Worm (Caenorhabditis elegans) whole organism, young adult: Measurements from ENCODE around the gene H03G16.5.

Experiments used
- B0019.2 ChIP-seq: fragments of 200-800 bp; sonication (Bioruptor generic); conservative IDR thresholded peaks from 2 replicates; pipeline ENCODE4 v1.3.6; 2022; ENCODE audit warnings: missing genetic modification reagents, missing genetic modification characterization, missing compliant biosample characterization
- B0035.1 ChIP-seq: sonication (generic microtip); optimal IDR thresholded peaks from 2 replicates; lab custom pipeline; 2016; ENCODE audit warnings: missing genetic modification characterization, mild to moderate bottlenecking, missing compliant biosample characterization, missing genotype, missing genetic modification reagents
- F10E7.11 ChIP-seq: sonication (generic microtip); optimal IDR thresholded peaks from 2 replicates; lab custom pipeline; 2017; ENCODE audit warnings: mild to moderate bottlenecking, missing genetic modification characterization, moderate library complexity, missing compliant biosample characterization
- F22D6.2 ChIP-seq: sonication (generic microtip); optimal IDR thresholded peaks from 2 replicates; lab custom pipeline; 2016; ENCODE audit warnings: mild to moderate bottlenecking, missing genetic modification characterization, missing compliant biosample characterization
- F52B5.7 ChIP-seq: sonication (generic microtip); optimal IDR thresholded peaks from 2 replicates; lab custom pipeline; 2016; ENCODE audit warnings: mild to moderate bottlenecking, missing genetic modification characterization, missing compliant biosample characterization
- F57C9.4 ChIP-seq: sonication (generic microtip); optimal IDR thresholded peaks from 2 replicates; lab custom pipeline; 2017; ENCODE audit warnings: mild to moderate bottlenecking, missing genetic modification characterization, missing compliant biosample characterization
- T07F8.4 ChIP-seq: sonication (generic microtip); optimal IDR thresholded peaks from 2 replicates; lab custom pipeline; 2016; ENCODE audit warnings: mild to moderate bottlenecking, missing genetic modification characterization, moderate library complexity, missing compliant biosample characterization
- Y95B8A.8 ChIP-seq: fragments of 200-800 bp; sonication (Bioruptor generic); IDR thresholded peaks from 2 replicates; pipeline ENCODE4 v1.3.6; 2022; ENCODE audit warnings: missing genetic modification reagents, missing genetic modification characterization, missing compliant biosample characterization
- ZK185.1 ChIP-seq: sonication (generic microtip); optimal IDR thresholded peaks from 2 replicates; lab custom pipeline; 2016; ENCODE audit warnings: mild to moderate bottlenecking, missing genetic modification characterization, missing compliant biosample characterization; ENCODE audit not compliant: poor library complexity, severe bottlenecking
- akir-1 ChIP-seq: fragments of 200-800 bp; sonication (Bioruptor generic); optimal IDR thresholded peaks from 2 replicates; lab custom pipeline; 2018; ENCODE audit warnings: mild to moderate bottlenecking, missing genetic modification characterization, moderate library complexity, missing compliant biosample characterization
- atf-7 ChIP-seq: sonication (generic microtip); optimal IDR thresholded peaks from 2 replicates; lab custom pipeline; 2017; ENCODE audit warnings: mild to moderate bottlenecking, missing genetic modification characterization, missing compliant biosample characterization
- athp-1 ChIP-seq: sonication (generic microtip); optimal IDR thresholded peaks from 2 replicates; lab custom pipeline; 2017; ENCODE audit warnings: mild to moderate bottlenecking, missing genetic modification characterization, missing compliant biosample characterization
- attf-5 ChIP-seq: fragments of 200-800 bp; sonication (Bioruptor generic); optimal IDR thresholded peaks from 2 replicates; lab custom pipeline; 2018; ENCODE audit warnings: mild to moderate bottlenecking, missing genetic modification characterization, missing compliant biosample characterization
- cebp-1 ChIP-seq, 2 experiments: fragments of 200-800 bp in 1 of 2; sonication (Bioruptor generic) in 1 of 2; sonication (generic microtip) in 1 of 2; IDR thresholded peaks in 1 of 2; optimal IDR thresholded peaks in 1 of 2; 2 replicates each; pipeline versions ENCODE4 v1.3.6 to Lab custom; 2017 to 2022; ENCODE audit warnings: missing compliant biosample characterization in 2 of 2, missing genetic modification characterization in 2 of 2, mild to moderate bottlenecking in 1 of 2, missing genetic modification reagents in 1 of 2, moderate library complexity in 1 of 2
- chd-7 ChIP-seq: sonication (generic microtip); optimal IDR thresholded peaks from 2 replicates; lab custom pipeline; 2016; ENCODE audit warnings: mild to moderate bottlenecking, missing genetic modification characterization, moderate library complexity, missing compliant biosample characterization
- ekl-4 ChIP-seq: fragments of 200-800 bp; sonication (Bioruptor generic); IDR thresholded peaks from 2 replicates; pipeline ENCODE4 v1.3.6; 2022; ENCODE audit warnings: missing genetic modification reagents, missing genetic modification characterization, missing compliant biosample characterization
- gei-17 ChIP-seq: fragments of 200-800 bp; sonication (Bioruptor generic); optimal IDR thresholded peaks from 2 replicates; lab custom pipeline; 2018; ENCODE audit warnings: mild to moderate bottlenecking, missing genetic modification characterization, missing compliant biosample characterization
- lag-1 ChIP-seq: fragments of 200-800 bp; sonication (Bioruptor generic); IDR thresholded peaks from 2 replicates; pipeline ENCODE4 v1.3.6; 2022; ENCODE audit warnings: missing genetic modification reagents, missing genetic modification characterization, missing compliant biosample characterization
- lin-40 ChIP-seq: sonication (generic microtip); optimal IDR thresholded peaks from 2 replicates; lab custom pipeline; 2016; ENCODE audit warnings: missing genetic modification characterization, mild to moderate bottlenecking, missing compliant biosample characterization, missing genotype, missing genetic modification reagents
- madf-3 ChIP-seq: fragments of 200-800 bp; sonication (Bioruptor generic); IDR thresholded peaks from 2 replicates; pipeline ENCODE4 v1.3.6; 2022; ENCODE audit warnings: missing genetic modification reagents, missing genetic modification characterization, missing compliant biosample characterization
- mcd-1 ChIP-seq: fragments of 200-800 bp; sonication (Bioruptor generic); IDR thresholded peaks from 2 replicates; pipeline ENCODE4 v1.3.6; 2022; ENCODE audit warnings: missing genetic modification reagents, missing genetic modification characterization, missing compliant biosample characterization
- mel-28 ChIP-seq: sonication (generic microtip); optimal IDR thresholded peaks from 2 replicates; lab custom pipeline; 2016; ENCODE audit warnings: borderline replicate concordance, mild to moderate bottlenecking, missing genetic modification characterization, missing compliant biosample characterization
- nfyb-1 ChIP-seq: fragments of 200-800 bp; sonication (Bioruptor generic); IDR thresholded peaks from 2 replicates; pipeline ENCODE4 v1.3.6; 2022; ENCODE audit warnings: missing genetic modification reagents, missing genetic modification characterization, missing compliant biosample characterization
- nhr-80 ChIP-seq: sonication (generic microtip); optimal IDR thresholded peaks from 2 replicates; lab custom pipeline; 2016; ENCODE audit warnings: missing genetic modification characterization, missing compliant biosample characterization
- nhr-90 ChIP-seq: sonication (generic microtip); optimal IDR thresholded peaks from 2 replicates; lab custom pipeline; 2016; ENCODE audit warnings: missing genotype, mild to moderate bottlenecking, missing genetic modification characterization, missing compliant biosample characterization
- repo-1 ChIP-seq: sonication (generic microtip); optimal IDR thresholded peaks from 2 replicates; lab custom pipeline; 2017; ENCODE audit warnings: mild to moderate bottlenecking, missing genetic modification characterization, missing compliant biosample characterization
- rpc-1 ChIP-seq, 2 experiments: fragments of 150-350 bp in 1 of 2; sonication (generic microtip) in 1 of 2; optimal IDR thresholded peaks; 2 replicates each; lab custom pipeline; 2014 to 2018; ENCODE audit warnings: missing biosample characterization in 1 of 2, missing genetic modification characterization in 1 of 2, missing genetic modification reagents in 1 of 2, missing genotype in 1 of 2
- sdz-38 ChIP-seq: sonication (generic microtip); optimal IDR thresholded peaks from 2 replicates; lab custom pipeline; 2016; ENCODE audit warnings: missing genotype, missing genetic modification characterization, missing compliant biosample characterization
- snpc-4 ChIP-seq, 5 experiments: fragments of 150-350 bp in 1 of 5; sonication (generic microtip) in 4 of 5; optimal IDR thresholded peaks; 2 replicates each; lab custom pipeline; 2014 to 2018; ENCODE audit warnings: missing genetic modification characterization in 5 of 5, missing biosample characterization in 3 of 5, antibody characterized with exemption in 2 of 5, mild to moderate bottlenecking in 2 of 5, missing compliant biosample characterization in 2 of 5, missing genotype in 2 of 5, moderate library complexity in 2 of 5, missing genetic modification reagents in 1 of 5
- unc-130 ChIP-seq: sonication (generic microtip); optimal IDR thresholded peaks from 2 replicates; lab custom pipeline; 2016; ENCODE audit warnings: missing genetic modification reagents, missing genetic modification characterization, missing compliant biosample characterization
- ztf-25 ChIP-seq: fragments of 200-800 bp; sonication (Bioruptor generic); IDR thresholded peaks from 2 replicates; pipeline ENCODE4 v1.3.6; 2022; ENCODE audit warnings: missing genetic modification reagents, missing genetic modification characterization, missing compliant biosample characterization
- ztf-26 ChIP-seq: sonication (generic microtip); optimal IDR thresholded peaks from 2 replicates; lab custom pipeline; 2017; ENCODE audit warnings: missing genetic modification characterization, missing compliant biosample characterization
- ztf-3 ChIP-seq: fragments of 200-800 bp; sonication (Bioruptor generic); optimal IDR thresholded peaks from 2 replicates; lab custom pipeline; 2018; ENCODE audit warnings: mild to moderate bottlenecking, missing genetic modification characterization, missing compliant biosample characterization

The H03G16.5 gene

ce11 chrX:15039029-15039695 is 17.5 kb downstream of the H03G16.5 start:
- TF ChIP-seq atf-7: no peak
- no peak for TF ChIP-seq ztf-3 (GFP tag; lab: Kevin White, UChicago)
- TF ChIP-seq attf-5 (GFP tag; lab: Kevin White, UChicago): no peak
- TF ChIP-seq F10E7.11 (tag; lab: Kevin White, UChicago): no peak
- no peak for TF ChIP-seq B0019.2 (GFP tag; lab: Robert Waterston, UW)
- TF ChIP-seq ekl-4: no peak
- TF ChIP-seq ztf-25: no peak
- no peak for TF ChIP-seq madf-3
- no peak for TF ChIP-seq unc-130 (GFP tag; lab: Kevin White, UChicago)
- TF ChIP-seq F52B5.7 (tag; lab: Kevin White, UChicago): no peak
- no peak for TF ChIP-seq akir-1

- TF ChIP-seq ZK185.1 (tag; lab: Kevin White, UChicago) (peak; percentile 19), nfyb-1 (peak; percentile 28; the same call in 1 of the 2 replicates), athp-1 (peak; percentile 16), mcd-1 (GFP tag; lab: Robert Waterston, UW) (no peak), nhr-90 (tag; lab: Kevin White, UChicago) (no peak), madf-3 (peak; percentile 59; the same call in 1 of the 2 replicates), lin-40 (peak; percentile 51), cebp-1 (GFP tag; IDR thresholded peaks at IDR 0.05; lab: Robert Waterston, UW) (no peak), cebp-1 (tag; optimal IDR thresholded peaks at IDR 0.05; lab: Kevin White, UChicago) (peak; percentile 21), ztf-26 (tag; lab: Kevin White, UChicago) (no peak), repo-1 (tag; lab: Kevin White, UChicago) (peak; percentile 65), F22D6.2 (tag; lab: Kevin White, UChicago) (peak; percentile 17), chd-7 (tag; lab: Kevin White, UChicago) (peak; percentile 41), nhr-80 (no peak)
Measured at ce11 chrX:15036287-15036686, 20.4 kb downstream of the H03G16.5 start.

- no peak for TF ChIP-seq rpc-1 (optimal IDR thresholded peaks at IDR 0.05; lab: Kevin White, UChicago)
- no peak for TF ChIP-seq rpc-1 (tag; optimal IDR thresholded peaks at IDR 0.05; lab: Kevin White, UChicago)
- TF ChIP-seq chd-7 (tag; lab: Kevin White, UChicago): no peak
- TF ChIP-seq gei-17 (GFP tag; lab: Kevin White, UChicago): no peak
- no peak for TF ChIP-seq sdz-38 (tag; lab: Kevin White, UChicago)
Measured at ce11 chrX:15035748-15036147, 20.9 kb downstream of the H03G16.5 start.

- TF ChIP-seq F57C9.4 (tag; lab: Kevin White, UChicago) (no peak), mel-28 (tag; lab: Kevin White, UChicago) (no peak), lag-1 (no peak), B0035.1 (no peak), B0019.2 (GFP tag; lab: Robert Waterston, UW) (no peak), Y95B8A.8 (GFP tag; lab: Robert Waterston, UW) (no peak), gei-17 (GFP tag; lab: Kevin White, UChicago) (no peak)
Measured at ce11 chrX:15034787-15035186, 21.9 kb downstream of the H03G16.5 start, which contains the start of gene dsc-1. dsc-1 (minus strand) TSS chrX:15034832.

ce11 chrX:15027997-15028396 is 28.6 kb downstream of the H03G16.5 start:
- no peak for TF ChIP-seq snpc-4 (GFP tag; optimal IDR thresholded peaks at IDR 0.05; lab: Kevin White, UChicago)
- peak in 2 of 4 experiments; percentile 54 to 75 for TF ChIP-seq snpc-4 (tag; optimal IDR thresholded peaks at IDR 0.05; lab: Kevin White, UChicago)
- no peak for TF ChIP-seq T07F8.4 (tag; lab: Kevin White, UChicago)
